Fruit fly (Drosophila melanogaster) whole organism, prepupa: ENCODE data around the gene Dcps.

Experiments used
- Blimp-1 ChIP-seq: fragments of 200-800 bp; sonication (Bioruptor generic); optimal IDR thresholded peaks from 3 replicates; lab custom pipeline; 2017; ENCODE audit warnings: missing biosample characterization, missing genetic modification characterization, mild to moderate bottlenecking, moderate library complexity, missing genetic modification reagents
- CG10631 ChIP-seq: fragments of 200-800 bp; sonication (Bioruptor generic); optimal IDR thresholded peaks from 2 replicates; lab custom pipeline; 2016; ENCODE audit warnings: missing biosample characterization, missing genetic modification characterization
- CG11762 ChIP-seq: fragments of 200-800 bp; sonication (Bioruptor generic); optimal IDR thresholded peaks from 3 replicates; lab custom pipeline; 2016; ENCODE audit warnings: missing biosample characterization, missing genetic modification characterization; ENCODE audit not compliant: insufficient read depth
- CG11902 ChIP-seq: fragments of 200-800 bp; sonication (Bioruptor generic); optimal IDR thresholded peaks from 3 replicates; lab custom pipeline; 2016; ENCODE audit warnings: missing biosample characterization, missing genetic modification characterization
- CG16779 ChIP-seq: fragments of 200-800 bp; sonication (Bioruptor generic); optimal IDR thresholded peaks from 3 replicates; lab custom pipeline; 2017; ENCODE audit warnings: missing biosample characterization, mild to moderate bottlenecking, missing genetic modification characterization
- CG31627 ChIP-seq: fragments of 200-800 bp; sonication (Bioruptor generic); optimal IDR thresholded peaks from 3 replicates; lab custom pipeline; 2016; ENCODE audit warnings: missing biosample characterization, missing genetic modification characterization
- CG32006 ChIP-seq: fragments of 200-800 bp; sonication (Bioruptor generic); optimal IDR thresholded peaks from 3 replicates; lab custom pipeline; 2017; ENCODE audit warnings: missing biosample characterization, mild to moderate bottlenecking, missing genetic modification characterization
- CG34406 ChIP-seq: fragments of 200-800 bp; sonication (Bioruptor generic); optimal IDR thresholded peaks from 3 replicates; lab custom pipeline; 2016; ENCODE audit warnings: missing biosample characterization, missing genetic modification characterization
- CG4318 ChIP-seq: fragments of 200-800 bp; sonication (Bioruptor generic); optimal IDR thresholded peaks from 3 replicates; lab custom pipeline; 2017; ENCODE audit warnings: missing biosample characterization, mild to moderate bottlenecking, missing genetic modification characterization
- CG6163 ChIP-seq: fragments of 200-800 bp; sonication (Bioruptor generic); IDR thresholded peaks from 3 replicates; pipeline ENCODE4 v1.3.6; 2022; ENCODE audit warnings: missing biosample characterization, missing genetic modification characterization
- CG6276 ChIP-seq: fragments of 200-800 bp; sonication (Bioruptor generic); optimal IDR thresholded peaks from 2 replicates; lab custom pipeline; 2017; ENCODE audit warnings: missing biosample characterization, mild to moderate bottlenecking, missing genetic modification characterization
- CG6792 ChIP-seq: fragments of 200-800 bp; sonication (Bioruptor generic); optimal IDR thresholded peaks from 3 replicates; lab custom pipeline; 2016; ENCODE audit warnings: missing biosample characterization, missing genetic modification characterization
- CG6808 ChIP-seq: fragments of 200-800 bp; sonication (Bioruptor generic); optimal IDR thresholded peaks from 3 replicates; lab custom pipeline; 2017; ENCODE audit warnings: missing biosample characterization, missing genetic modification characterization, mild to moderate bottlenecking, moderate library complexity, missing genetic modification reagents
- CG8319 ChIP-seq: fragments of 200-800 bp; sonication (Bioruptor generic); optimal IDR thresholded peaks from 3 replicates; lab custom pipeline; 2016; ENCODE audit warnings: missing biosample characterization, missing genetic modification characterization
- CG9139 ChIP-seq: fragments of 200-800 bp; sonication (Bioruptor generic); optimal IDR thresholded peaks from 3 replicates; lab custom pipeline; 2017; ENCODE audit warnings: missing biosample characterization, mild to moderate bottlenecking, missing genetic modification characterization
- Eip75B ChIP-seq: fragments of 200-800 bp; sonication (Bioruptor generic); optimal IDR thresholded peaks from 3 replicates; lab custom pipeline; 2016; ENCODE audit warnings: missing biosample characterization, missing genetic modification characterization
- Eip78C ChIP-seq: fragments of 200-800 bp; sonication (Bioruptor generic); peaks from one replicate; lab custom pipeline; 2016; ENCODE audit warnings: missing biosample characterization, missing genetic modification characterization
- Eip93F ChIP-seq: fragments of 200-800 bp; sonication (Bioruptor generic); optimal IDR thresholded peaks from 2 replicates; lab custom pipeline; 2016; ENCODE audit warnings: missing biosample characterization, mild to moderate bottlenecking, missing genetic modification characterization
- Ets96B ChIP-seq: fragments of 200-800 bp; optimal IDR thresholded peaks from 2 replicates; lab custom pipeline; 2019; ENCODE audit warnings: missing biosample characterization, mild to moderate bottlenecking, missing genetic modification characterization, moderate library complexity
- Gug ChIP-seq: fragments of 200-800 bp; sonication (Bioruptor generic); IDR thresholded peaks from 2 replicates; pipeline ENCODE4 v1.3.6; 2022; ENCODE audit warnings: missing biosample characterization, missing genetic modification characterization
- Hr38 ChIP-seq: sonication (Bioruptor generic); optimal IDR thresholded peaks from 2 replicates; lab custom pipeline; 2016; ENCODE audit warnings: missing biosample characterization, missing genetic modification characterization
- Hr39 ChIP-seq: fragments of 200-800 bp; sonication (Bioruptor generic); optimal IDR thresholded peaks from 2 replicates; lab custom pipeline; 2016; ENCODE audit warnings: missing biosample characterization, missing genetic modification characterization
- Hr4 ChIP-seq: fragments of 200-800 bp; sonication (Bioruptor generic); optimal IDR thresholded peaks from 3 replicates; lab custom pipeline; 2016; ENCODE audit warnings: missing biosample characterization, missing genetic modification characterization
- Met ChIP-seq: fragments of 200-800 bp; sonication (Bioruptor generic); optimal IDR thresholded peaks from 3 replicates; lab custom pipeline; 2016; ENCODE audit warnings: missing biosample characterization, missing genetic modification characterization
- Smox ChIP-seq: fragments of 200-800 bp; sonication (Bioruptor generic); optimal IDR thresholded peaks from 3 replicates; lab custom pipeline; 2016; ENCODE audit warnings: missing biosample characterization, missing genetic modification characterization
- Sox15 ChIP-seq: fragments of 200-800 bp; sonication (Bioruptor generic); optimal IDR thresholded peaks from 3 replicates; lab custom pipeline; 2016; ENCODE audit warnings: missing biosample characterization, missing genetic modification characterization
- eg ChIP-seq: fragments of 200-800 bp; sonication (Bioruptor generic); IDR thresholded peaks from 3 replicates; pipeline ENCODE4 v1.3.6; 2022; ENCODE audit warnings: missing biosample characterization, missing genetic modification characterization
- esn ChIP-seq: fragments of 200-800 bp; sonication (Bioruptor generic); optimal IDR thresholded peaks from 2 replicates; lab custom pipeline; 2016; ENCODE audit warnings: missing biosample characterization, mild to moderate bottlenecking, missing genetic modification characterization, moderate library complexity
- lz ChIP-seq: fragments of 200-800 bp; sonication (Bioruptor generic); optimal IDR thresholded peaks from 3 replicates; lab custom pipeline; 2016; ENCODE audit warnings: missing biosample characterization, missing genetic modification characterization
- net ChIP-seq: fragments of 200-800 bp; sonication (Bioruptor generic); optimal IDR thresholded peaks from 3 replicates; lab custom pipeline; 2016; ENCODE audit warnings: missing biosample characterization, missing genetic modification characterization
- pdm3 ChIP-seq: fragments of 200-800 bp; sonication (Bioruptor generic); optimal IDR thresholded peaks from 3 replicates; lab custom pipeline; 2016; ENCODE audit warnings: missing biosample characterization, missing genetic modification characterization
- ss ChIP-seq, 2 experiments: fragments of 200-800 bp; sonication (Bioruptor generic); optimal IDR thresholded peaks; 2 replicates in 1 of 2; 3 replicates in 1 of 2; lab custom pipeline; 2017 to 2018; ENCODE audit warnings: mild to moderate bottlenecking in 2 of 2, missing biosample characterization in 2 of 2, missing genetic modification characterization in 2 of 2, moderate library complexity in 1 of 2
- svp ChIP-seq: fragments of 200-800 bp; sonication (Bioruptor generic); peaks from one replicate; lab custom pipeline; 2016; ENCODE audit warnings: missing biosample characterization, missing genetic modification characterization
- topi ChIP-seq: fragments of 200-800 bp; sonication (Bioruptor generic); optimal IDR thresholded peaks from 3 replicates; lab custom pipeline; 2016; ENCODE audit warnings: missing biosample characterization, missing genetic modification characterization

Dcps gene

DNA sequence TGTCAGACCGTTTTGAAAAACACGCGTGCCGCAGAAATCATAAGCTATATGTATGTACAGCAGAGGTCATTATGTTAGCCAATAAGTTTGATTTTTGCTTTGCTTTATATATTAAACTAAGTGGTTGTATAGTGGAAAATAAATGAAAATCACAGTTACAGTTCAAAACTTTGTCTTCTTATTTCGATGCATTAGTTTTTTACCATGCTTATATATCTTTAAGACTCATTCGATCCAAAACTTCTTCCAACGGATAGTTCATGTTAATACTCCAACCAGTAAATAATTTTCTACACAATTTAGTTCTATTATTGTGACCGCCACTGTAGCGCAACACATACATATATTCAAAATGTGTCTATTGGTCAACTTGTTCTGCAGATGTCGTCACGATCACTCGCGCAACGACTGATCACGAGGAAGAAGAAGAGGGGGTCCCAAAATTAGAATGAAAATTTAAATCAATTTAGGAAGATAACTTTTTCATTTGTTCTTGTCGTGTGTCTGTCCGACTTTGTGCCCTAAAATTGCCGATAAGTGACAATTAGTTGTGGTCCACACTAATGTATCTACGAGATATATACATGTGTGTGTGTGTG is 49.0 kb downstream of the Dcps start (continued):
- TF ChIP-seq CG4318 (peak; percentile 32), Ets96B (tag; lab: Kevin White, UChicago) (no peak), CG11762 (GFP tag; lab: Kevin White, UChicago) (no peak), CG34406 (GFP tag; lab: Kevin White, UChicago) (no peak), CG11902 (GFP tag; lab: Kevin White, UChicago) (no peak), CG16779 (tag; lab: Kevin White, UChicago) (peak; percentile 25), CG8319 (GFP tag; lab: Kevin White, UChicago) (no peak), lz (GFP tag; lab: Kevin White, UChicago) (peak; percentile 11), Sox15 (GFP tag; lab: Kevin White, UChicago) (no peak), ss (GFP tag; optimal IDR thresholded peaks at IDR 0.05; lab: Kevin White, UChicago) (no peak), CG9139 (GFP tag; lab: Kevin White, UChicago) (no peak), Hr38 (GFP tag; lab: Kevin White, UChicago) (no peak), topi (GFP tag; lab: Kevin White, UChicago) (no peak), CG6276 (GFP tag; lab: Kevin White, UChicago) (peak; percentile 71), CG6792 (GFP tag; lab: Kevin White, UChicago) (no peak), CG10631 (GFP tag; lab: Kevin White, UChicago) (peak; percentile 24), Hr4 (peak; percentile 72), CG32006 (peak; percentile 80), svp (GFP tag; lab: Kevin White, UChicago) (peak; percentile 60), Blimp-1 (no peak)
- TF ChIP-seq, all 60 proteins: peak for 31

DNA sequence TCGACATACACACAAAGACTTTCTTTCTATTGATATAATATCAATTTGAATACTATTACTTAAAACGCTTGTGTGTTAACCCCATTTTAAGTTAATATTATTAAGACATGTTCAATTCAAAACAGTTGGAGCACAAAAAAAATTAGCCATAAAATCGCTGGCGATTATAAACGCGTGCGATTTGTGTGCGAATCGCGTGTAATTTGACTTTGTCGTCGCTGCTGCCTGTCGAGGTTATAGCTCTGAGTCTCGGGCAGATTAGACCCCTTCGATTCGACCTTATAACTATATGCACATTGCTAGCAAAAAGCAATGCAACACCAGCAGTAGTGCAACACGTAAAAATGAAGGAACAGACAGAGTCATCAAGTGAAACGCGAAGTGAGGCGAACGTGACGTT is 49.6 kb downstream of the Dcps start:
- TF ChIP-seq CG6163 (GFP tag; lab: Robert Waterston, UW) (no peak), Ets96B (tag; lab: Kevin White, UChicago) (no peak), pdm3 (GFP tag; lab: Kevin White, UChicago) (no peak), CG31627 (GFP tag; lab: Kevin White, UChicago) (no peak), Met (GFP tag; lab: Kevin White, UChicago) (no peak), svp (GFP tag; lab: Kevin White, UChicago) (no peak), Eip78C (GFP tag; lab: Kevin White, UChicago) (no peak), Gug (GFP tag; lab: Robert Waterston, UW) (no peak), CG6808 (no peak), ss (GFP tag; optimal IDR thresholded peaks at IDR 0.05; lab: Kevin White, UChicago) (no peak), net (GFP tag; lab: Kevin White, UChicago) (no peak), CG9139 (GFP tag; lab: Kevin White, UChicago) (no peak), Eip93F (GFP tag; lab: Kevin White, UChicago) (no peak), esn (GFP tag; lab: Kevin White, UChicago) (no peak), CG11762 (GFP tag; lab: Kevin White, UChicago) (no peak), Hr39 (GFP tag; lab: Kevin White, UChicago) (no peak), eg (GFP tag; lab: Robert Waterston, UW) (no peak), Smox (GFP tag; lab: Kevin White, UChicago) (no peak), Eip75B (GFP tag; lab: Kevin White, UChicago) (no peak)
